Fruit fly (Drosophila melanogaster): Measurements from ENCODE around the gene CG7829.

CG7829 gene

dm6 chr3R:29770930-29771329, 46.6 kb downstream of the CG7829 start:
- TF ChIP-seq noc (tag; optimal IDR thresholded peaks at IDR 0.05) = no peak

- no peak for TF ChIP-seq noc (tag; optimal IDR thresholded peaks at IDR 0.05)
These were observed 50.3 kb downstream of the CG7829 start for dm6 chr3R:29767236-29767635.
